Worm (Caenorhabditis elegans): ENCODE results near the gene F53F1.4.

ce11 chrV:13411225-13411991 is 531 bp downstream of the F53F1.4 start:
- TF ChIP-seq ztf-3 (GFP tag; optimal IDR thresholded peaks at IDR 0.05) (no peak), Y67H2A.10 (GFP tag; conservative IDR thresholded peaks at IDR 0.05) (no peak), nhr-90 (tag; optimal IDR thresholded peaks at IDR 0.05) (no peak), ztf-28 (GFP tag; IDR thresholded peaks at IDR 0.05) (no peak), unc-62 (GFP tag; optimal IDR thresholded peaks at IDR 0.05) (no peak), B0035.1 (tag; optimal IDR thresholded peaks at IDR 0.05) (no peak), hsf-1 (GFP tag; IDR thresholded peaks at IDR 0.05) (no peak), madf-6 (GFP tag; IDR thresholded peaks at IDR 0.05) (no peak), nfya-1 (tag; optimal IDR thresholded peaks at IDR 0.05; ENCODE audit: borderline replicate concordance, insufficient read depth) (no peak), let-607 (tag; optimal IDR thresholded peaks at IDR 0.05) (no peak)

All from whole organism, young adult.